Worm (Caenorhabditis elegans) whole organism, L4 larva: ENCODE measurements around the gene Y47D3A.1.

Experiments
- nhr-6 ChIP-seq: fragments of 150-350 bp; optimal IDR thresholded peaks from 2 replicates; lab custom pipeline; 2014; ENCODE audit warnings: missing biosample characterization, missing genetic modification characterization
- pqm-1 ChIP-seq: sonication (generic microtip); optimal IDR thresholded peaks from 2 replicates; lab custom pipeline; 2017; ENCODE audit warnings: missing biosample characterization, missing genetic modification characterization
- unc-39 ChIP-seq: sonication (generic microtip); optimal IDR thresholded peaks from 2 replicates; lab custom pipeline; 2017; ENCODE audit warnings: missing biosample characterization, missing genetic modification characterization
- ztf-11 ChIP-seq: fragments of 150-350 bp; optimal IDR thresholded peaks from 2 replicates; lab custom pipeline; 2014; ENCODE audit warnings: missing biosample characterization, missing genetic modification characterization

- TF ChIP-seq nhr-6 (tag; lab: Kevin White, UChicago) (no peak), ztf-11 (no peak), unc-39 (tag; lab: Kevin White, UChicago) (no peak), pqm-1 (no peak)
These were observed 48.2 kb downstream of the Y47D3A.1 start for ce11 chrIII:11093489-11093888.
